Worm (Caenorhabditis elegans) whole organism, L3 larva: Measurements from ENCODE around the gene gly-20.

ENCODE experiments used
- R02D3.7 ChIP-seq: fragments of 150-350 bp; optimal IDR thresholded peaks from 2 replicates; lab custom pipeline; 2014; ENCODE audit warnings: missing biosample characterization, missing genetic modification characterization
- ZK546.5 ChIP-seq: sonication (generic microtip); optimal IDR thresholded peaks from 2 replicates; lab custom pipeline; 2017; ENCODE audit warnings: missing biosample characterization, missing genetic modification characterization
- ceh-82 ChIP-seq: fragments of 150-350 bp; optimal IDR thresholded peaks from 2 replicates; lab custom pipeline; 2014; ENCODE audit warnings: missing biosample characterization, missing genetic modification characterization
- daf-12 ChIP-seq: fragments of 150-350 bp; optimal IDR thresholded peaks from 2 replicates; lab custom pipeline; 2014; ENCODE audit warnings: missing biosample characterization, missing genetic modification reagents, missing genetic modification characterization
- egl-27 ChIP-seq: sonication (generic microtip); optimal IDR thresholded peaks from 4 replicates; lab custom pipeline; 2017; ENCODE audit warnings: missing biosample characterization, missing genetic modification reagents, missing genetic modification characterization
- egl-5 ChIP-seq: fragments of 150-350 bp; optimal IDR thresholded peaks from 2 replicates; lab custom pipeline; 2017; ENCODE audit warnings: missing biosample characterization, missing genetic modification reagents, missing genetic modification characterization, inconsistent platforms
- elt-1 ChIP-seq: fragments of 150-350 bp; optimal IDR thresholded peaks from 2 replicates; lab custom pipeline; 2014; ENCODE audit warnings: missing biosample characterization, missing genetic modification characterization
- elt-2 ChIP-seq: sonication (generic microtip); optimal IDR thresholded peaks from 2 replicates; lab custom pipeline; 2016; ENCODE audit warnings: missing genetic modification reagents, mild to moderate bottlenecking, missing genetic modification characterization, missing compliant biosample characterization
- elt-3 ChIP-seq, 3 experiments: fragments of 150-350 bp in 1 of 3; sonication (generic microtip) in 2 of 3; optimal IDR thresholded peaks; 2 replicates in 2 of 3; 4 replicates in 1 of 3; lab custom pipeline; 2014 to 2017; ENCODE audit warnings: missing biosample characterization in 3 of 3, missing genetic modification characterization in 3 of 3
- fkh-10 ChIP-seq: sonication (generic microtip); optimal IDR thresholded peaks from 2 replicates; lab custom pipeline; 2017; ENCODE audit warnings: missing biosample characterization, missing genetic modification reagents, missing genetic modification characterization
- hmg-11 ChIP-seq: sonication (generic microtip); optimal IDR thresholded peaks from 2 replicates; lab custom pipeline; 2016; ENCODE audit warnings: missing genetic modification characterization, missing compliant biosample characterization
- jun-1 ChIP-seq: fragments of 150-350 bp; optimal IDR thresholded peaks from 2 replicates; lab custom pipeline; 2014; ENCODE audit warnings: missing biosample characterization, missing genetic modification reagents, missing genetic modification characterization
- lin-15B ChIP-seq: fragments of 150-350 bp; optimal IDR thresholded peaks from 2 replicates; lab custom pipeline; 2014; ENCODE audit warnings: missing biosample characterization, missing genetic modification characterization
- lin-39 ChIP-seq: fragments of 150-350 bp; optimal IDR thresholded peaks from 2 replicates; lab custom pipeline; 2018; ENCODE audit warnings: missing biosample characterization, missing genetic modification reagents, missing genetic modification characterization
- lsy-12 ChIP-seq: sonication (generic microtip); optimal IDR thresholded peaks from 2 replicates; lab custom pipeline; 2016; ENCODE audit warnings: mild to moderate bottlenecking, missing genetic modification characterization, missing compliant biosample characterization
- mml-1 ChIP-seq: fragments of 150-350 bp; sonication (generic microtip); optimal IDR thresholded peaks from 3 replicates; lab custom pipeline; 2014; ENCODE audit warnings: missing biosample characterization, missing genetic modification characterization
- nfya-1 ChIP-seq: sonication (generic microtip); optimal IDR thresholded peaks from 2 replicates; lab custom pipeline; 2017; ENCODE audit warnings: missing genetic modification characterization, mild to moderate bottlenecking, missing compliant biosample characterization, antibody characterized with exemption, moderate library complexity; ENCODE audit not compliant: insufficient read depth
- nhr-11 ChIP-seq: fragments of 150-350 bp; optimal IDR thresholded peaks from 2 replicates; lab custom pipeline; 2014; ENCODE audit warnings: missing biosample characterization, missing genetic modification characterization
- nhr-23 ChIP-seq: fragments of 150-350 bp; optimal IDR thresholded peaks from 2 replicates; lab custom pipeline; 2014; ENCODE audit warnings: missing biosample characterization, missing genetic modification reagents, missing genetic modification characterization
- nhr-237 ChIP-seq: fragments of 150-350 bp; optimal IDR thresholded peaks from 2 replicates; lab custom pipeline; 2014; ENCODE audit warnings: missing biosample characterization, missing genetic modification characterization
- nhr-25 ChIP-seq: sonication (generic microtip); optimal IDR thresholded peaks from 2 replicates; lab custom pipeline; 2017; ENCODE audit warnings: missing biosample characterization, missing genetic modification characterization
- nhr-28 ChIP-seq: fragments of 150-350 bp; optimal IDR thresholded peaks from 2 replicates; lab custom pipeline; 2014; ENCODE audit warnings: missing biosample characterization, missing genetic modification characterization
- nhr-43 ChIP-seq: sonication (generic microtip); optimal IDR thresholded peaks from 2 replicates; lab custom pipeline; 2016; ENCODE audit warnings: mild to moderate bottlenecking, missing genetic modification characterization, missing compliant biosample characterization; ENCODE audit not compliant: poor library complexity, severe bottlenecking
- nhr-67 ChIP-seq: fragments of 150-350 bp; optimal IDR thresholded peaks from 2 replicates; lab custom pipeline; 2014; ENCODE audit warnings: missing biosample characterization, missing genetic modification characterization
- nhr-76 ChIP-seq: fragments of 150-350 bp; sonication (generic microtip); optimal IDR thresholded peaks from 5 replicates; lab custom pipeline; 2014; ENCODE audit warnings: missing biosample characterization, missing genetic modification characterization
- pha-4 ChIP-seq: fragments of 150-350 bp; optimal IDR thresholded peaks from 2 replicates; lab custom pipeline; 2014; ENCODE audit warnings: missing biosample characterization, missing genetic modification reagents, missing genetic modification characterization
- pqm-1 ChIP-seq: fragments of 150-350 bp; optimal IDR thresholded peaks from 2 replicates; lab custom pipeline; 2017; ENCODE audit warnings: missing biosample characterization, missing genetic modification characterization, inconsistent platforms
- skn-1 ChIP-seq: fragments of 150-350 bp; optimal IDR thresholded peaks from 2 replicates; lab custom pipeline; 2014; ENCODE audit warnings: missing biosample characterization, missing genetic modification characterization
- snpc-4 ChIP-seq: fragments of 150-350 bp; optimal IDR thresholded peaks from 2 replicates; lab custom pipeline; 2014; ENCODE audit warnings: missing biosample characterization, missing genetic modification characterization
- unc-62 ChIP-seq: fragments of 150-350 bp; sonication (generic microtip); optimal IDR thresholded peaks from 4 replicates; lab custom pipeline; 2014; ENCODE audit warnings: missing biosample characterization, missing genetic modification reagents, missing genetic modification characterization
- zag-1 ChIP-seq: fragments of 150-350 bp; optimal IDR thresholded peaks from 2 replicates; lab custom pipeline; 2014; ENCODE audit warnings: missing biosample characterization, missing genetic modification characterization
- ztf-11 ChIP-seq: fragments of 150-350 bp; optimal IDR thresholded peaks from 2 replicates; lab custom pipeline; 2014; ENCODE audit warnings: missing biosample characterization, missing genetic modification characterization
- ztf-4 ChIP-seq: fragments of 150-350 bp; optimal IDR thresholded peaks from 2 replicates; lab custom pipeline; 2014; ENCODE audit warnings: missing biosample characterization, missing genetic modification characterization

The gly-20 gene

DNA sequence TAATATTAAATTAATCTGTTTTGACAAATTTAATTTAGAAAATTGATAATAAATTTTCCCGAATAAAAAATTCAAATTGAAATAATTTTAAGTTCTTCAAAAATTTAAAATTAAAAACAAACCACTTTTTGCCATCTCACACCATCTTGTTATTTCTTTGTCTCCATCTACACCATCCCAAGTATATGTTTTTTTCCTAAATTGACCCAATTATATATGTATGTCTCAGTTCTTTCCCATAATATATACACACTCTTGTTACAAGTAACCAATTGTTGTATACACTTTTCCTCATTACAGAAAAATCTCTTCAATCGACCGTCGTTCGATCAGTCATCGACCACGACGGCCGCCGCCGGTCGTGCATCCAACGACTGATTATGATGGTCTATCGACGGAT lies at the start of gene gly-20:
TSS of gene gly-20 (plus strand) at position 301 of the 400 bp plus-strand sequence.
- TF ChIP-seq pqm-1 (tag; lab: Kevin White, UChicago) (no peak), fkh-10 (GFP tag; lab: Kevin White, UChicago) (no peak)
- TF ChIP-seq, all 47 proteins: peak for 0

DNA sequence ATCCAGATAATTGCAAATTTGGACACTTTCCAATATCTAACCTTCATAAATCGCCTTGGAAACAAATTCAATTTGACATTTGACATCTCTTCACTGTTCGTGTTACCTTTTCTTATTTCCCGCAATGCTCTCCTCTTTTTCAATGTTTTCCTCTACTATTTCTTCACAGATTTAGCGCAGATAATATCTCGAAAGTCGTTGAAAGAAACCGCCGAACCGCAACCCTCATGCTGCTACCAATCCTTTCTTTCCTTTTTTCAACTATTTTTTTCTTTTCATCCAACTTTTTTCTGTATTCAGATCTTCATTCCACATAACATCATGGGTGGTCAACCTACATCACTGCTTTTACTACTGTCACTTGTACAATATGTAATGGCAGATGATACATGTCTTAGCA lies 48.0 kb upstream of the gly-20 start, which contains the start of gene T19B10.5:
TSS of gene T19B10.5 (plus strand) at position 301 of the 400 bp plus-strand sequence.
- TF ChIP-seq nhr-25 (tag; lab: Kevin White, UChicago) (no peak), nhr-67 (tag; lab: Kevin White, UChicago) (no peak), fkh-10 (GFP tag; lab: Kevin White, UChicago) (no peak), elt-3 (tag; optimal IDR thresholded peaks at IDR 0.05; lab: Kevin White, UChicago) (no peak), hmg-11 (tag; lab: Kevin White, UChicago) (no peak), ztf-11 (tag; lab: Kevin White, UChicago) (no peak), mml-1 (tag; lab: Kevin White, UChicago) (no peak), pqm-1 (tag; lab: Kevin White, UChicago) (no peak), ztf-4 (tag; lab: Kevin White, UChicago) (no peak), zag-1 (tag; lab: Kevin White, UChicago) (no peak), skn-1 (tag; lab: Kevin White, UChicago) (no peak), egl-5 (tag; lab: Kevin White, UChicago) (no peak), elt-1 (no peak), unc-62 (GFP tag; lab: Kevin White, UChicago) (no peak), jun-1 (tag; lab: Kevin White, UChicago) (no peak), lin-39 (tag; lab: Kevin White, UChicago) (no peak)

DNA sequence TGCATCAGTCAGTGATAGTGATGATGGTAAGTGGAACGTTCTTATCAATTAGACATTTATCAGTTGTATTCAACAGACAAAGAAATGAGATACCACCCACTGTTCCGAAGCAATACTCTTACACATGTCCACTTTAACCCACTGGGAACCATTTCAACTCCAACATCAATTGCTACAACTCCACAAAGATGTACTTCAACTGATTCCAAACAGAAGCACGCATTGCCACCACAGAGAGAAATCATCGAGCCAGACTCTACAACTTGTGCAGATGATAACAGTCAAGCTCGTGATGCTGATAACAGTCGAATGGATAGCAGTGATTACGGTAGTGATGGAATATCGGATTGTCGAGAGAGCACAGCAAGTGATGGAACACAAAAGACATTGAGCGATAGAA lies 46.5 kb upstream of the gly-20 start:
- peak; percentile 98 for TF ChIP-seq elt-2 (tag; lab: Kevin White, UChicago)
- TF ChIP-seq pqm-1 (tag; lab: Kevin White, UChicago): peak; percentile 52
- TF ChIP-seq nhr-11: no peak
- no peak for TF ChIP-seq nfya-1 (tag; lab: Kevin White, UChicago)

DNA sequence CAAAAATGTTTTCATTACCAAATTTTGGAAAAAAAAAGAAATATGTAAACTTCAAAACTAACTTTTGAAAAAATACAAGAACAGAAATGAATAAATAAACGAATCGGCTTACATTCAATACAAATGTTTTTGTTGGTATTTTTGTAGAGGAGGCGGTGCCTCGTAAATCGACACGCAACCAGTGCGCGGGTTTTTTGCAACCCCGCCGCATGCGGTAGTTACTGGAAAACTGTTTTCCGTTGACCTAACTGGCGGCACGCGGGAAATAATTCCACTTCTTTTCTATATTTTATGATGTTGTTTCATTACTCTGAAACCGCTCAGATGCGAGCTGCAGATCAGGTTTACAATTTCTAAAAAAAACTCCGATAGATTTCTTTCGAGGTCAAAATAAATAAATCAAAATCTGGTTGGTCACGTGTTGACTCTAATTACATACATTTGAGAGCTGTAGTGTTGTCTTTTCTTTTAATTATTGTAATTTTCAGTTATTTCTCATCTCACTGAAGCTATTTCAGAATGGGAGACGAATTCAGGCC lies 43.1 kb upstream of the gly-20 start, which contains the start of the genes dvc-1 and ima-1:
TSS of gene dvc-1 (minus strand) at position 145 of the 539 bp plus-strand sequence.
TSS of gene ima-1 (plus strand) at position 489 of the 539 bp plus-strand sequence.
- TF ChIP-seq ztf-11 (tag; lab: Kevin White, UChicago): no peak
- TF ChIP-seq lin-15B: peak; percentile 55
- peak; percentile 47 for TF ChIP-seq nhr-23 (tag; lab: Kevin White, UChicago)
- peak; percentile 98 for TF ChIP-seq R02D3.7
- peak; percentile 67 for TF ChIP-seq pha-4 (tag; lab: Kevin White, UChicago)
- TF ChIP-seq snpc-4: peak; percentile 60
- TF ChIP-seq lin-39 (tag; lab: Kevin White, UChicago): peak; percentile 57
- no peak for TF ChIP-seq ZK546.5 (tag; lab: Kevin White, UChicago)
- TF ChIP-seq daf-12 (tag; lab: Kevin White, UChicago): no peak
- TF ChIP-seq nhr-76 (tag; lab: Kevin White, UChicago): no peak
- TF ChIP-seq elt-2 (tag; lab: Kevin White, UChicago): peak; percentile 53
- TF ChIP-seq ceh-82: peak; percentile 61
- TF ChIP-seq nhr-43 (tag; lab: Kevin White, UChicago): peak; percentile 60
- TF ChIP-seq mml-1 (tag; lab: Kevin White, UChicago): no peak
- no peak for TF ChIP-seq nhr-28 (tag; lab: Kevin White, UChicago)
- peak; percentile 52 for TF ChIP-seq nhr-25 (tag; lab: Kevin White, UChicago)
- TF ChIP-seq unc-62 (GFP tag; lab: Kevin White, UChicago): no peak
- TF ChIP-seq egl-27 (tag; lab: Kevin White, UChicago): no peak
- TF ChIP-seq fkh-10 (GFP tag; lab: Kevin White, UChicago): no peak
- TF ChIP-seq pqm-1 (tag; lab: Kevin White, UChicago): no peak
- no peak for TF ChIP-seq lsy-12 (tag; lab: Kevin White, UChicago)
- TF ChIP-seq nhr-237 (tag; lab: Kevin White, UChicago): no peak
